Fruit fly (Drosophila melanogaster): ENCODE results near the gene mRpL22.

Gene mRpL22

dm6 chrX:16831848-16832247 is 48.1 kb downstream of the mRpL22 start:
- TF ChIP-seq Hnf4 (GFP tag; optimal IDR thresholded peaks at IDR 0.05): no peak
- TF ChIP-seq Jra (GFP tag; optimal IDR thresholded peaks at IDR 0.05): no peak
- no peak for TF ChIP-seq pan (optimal IDR thresholded peaks at IDR 0.05)
- no peak for TF ChIP-seq rgr (GFP tag; optimal IDR thresholded peaks at IDR 0.05)
- no peak for TF ChIP-seq Dfd (GFP tag; optimal IDR thresholded peaks at IDR 0.05)
- TF ChIP-seq Hr78 (GFP tag; optimal IDR thresholded peaks at IDR 0.05): no peak

DNA sequence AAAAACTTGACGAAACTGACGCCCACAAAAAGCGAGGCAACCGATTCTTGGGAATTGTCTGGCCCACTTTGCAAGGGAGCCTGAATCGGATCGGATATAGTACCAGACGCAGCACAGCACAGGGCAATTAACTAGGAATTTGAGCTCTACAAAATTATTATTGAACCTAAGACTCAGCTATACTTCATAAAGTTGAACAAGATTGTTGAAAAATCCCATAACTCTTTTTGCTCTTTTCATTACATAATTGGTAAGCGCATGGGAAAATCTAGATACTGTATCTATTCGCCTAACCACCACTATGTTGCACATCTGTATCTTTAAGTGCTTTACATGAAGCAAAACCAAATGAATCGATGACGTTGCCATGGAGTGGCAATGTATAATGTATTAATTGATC is 49.4 kb downstream of the mRpL22 start:
- TF ChIP-seq ey (GFP tag; optimal IDR thresholded peaks at IDR 0.05): peak; percentile 27
- TF ChIP-seq rgr (GFP tag; optimal IDR thresholded peaks at IDR 0.05): peak; percentile 34
- no peak for TF ChIP-seq Sp1 (GFP tag; optimal IDR thresholded peaks at IDR 0.05)
- TF ChIP-seq Hr83 (GFP tag; optimal IDR thresholded peaks at IDR 0.05; ENCODE audit: poor library complexity, severe bottlenecking): no peak
- peak; percentile 15 for TF ChIP-seq br (GFP tag; optimal IDR thresholded peaks at IDR 0.05)
- TF ChIP-seq foxo (GFP tag; optimal IDR thresholded peaks at IDR 0.05): peak in 1 of 2 experiments; percentile 38
- TF ChIP-seq fru (GFP tag; optimal IDR thresholded peaks at IDR 0.05): peak; percentile 54
- peak; percentile 61 for TF ChIP-seq sv (GFP tag; optimal IDR thresholded peaks at IDR 0.05)
- peak; percentile 30 for TF ChIP-seq h (GFP tag; optimal IDR thresholded peaks at IDR 0.05)

dm6 chrX:16834259-16834658 is 50.5 kb downstream of the mRpL22 start:
- TF ChIP-seq rgr (GFP tag; optimal IDR thresholded peaks at IDR 0.05): peak; percentile 46
- no peak for TF ChIP-seq Vsx2 (GFP tag; optimal IDR thresholded peaks at IDR 0.05; ENCODE audit: partially characterized antibody)
- TF ChIP-seq HLH106 (tag; optimal IDR thresholded peaks at IDR 0.05): peak; percentile 10
- no peak for TF ChIP-seq pan (optimal IDR thresholded peaks at IDR 0.05)
- no peak for TF ChIP-seq sage (GFP tag; optimal IDR thresholded peaks at IDR 0.05)
- peak; percentile 23 for TF ChIP-seq ey (GFP tag; optimal IDR thresholded peaks at IDR 0.05)
- no peak for TF ChIP-seq dsf (GFP tag; optimal IDR thresholded peaks at IDR 0.05; ENCODE audit: borderline replicate concordance)
- TF ChIP-seq brk (GFP tag; optimal IDR thresholded peaks at IDR 0.05): no peak
- no peak for TF ChIP-seq Abd-B (GFP tag; optimal IDR thresholded peaks at IDR 0.05)
- peak; percentile 22 for TF ChIP-seq h (GFP tag; optimal IDR thresholded peaks at IDR 0.05)
- no peak for TF ChIP-seq usp (GFP tag; optimal IDR thresholded peaks at IDR 0.05)
- TF ChIP-seq tai (GFP tag; optimal IDR thresholded peaks at IDR 0.05): no peak
- no peak for TF ChIP-seq Hr83 (GFP tag; optimal IDR thresholded peaks at IDR 0.05; ENCODE audit: poor library complexity, severe bottlenecking)
- no peak for TF ChIP-seq jim (GFP tag; optimal IDR thresholded peaks at IDR 0.05)
- no peak for TF ChIP-seq Dif (GFP tag; optimal IDR thresholded peaks at IDR 0.05; ENCODE audit: partially characterized antibody)
- peak; percentile 49 for TF ChIP-seq psq (GFP tag; optimal IDR thresholded peaks at IDR 0.05)
- no peak for TF ChIP-seq dl (GFP tag; optimal IDR thresholded peaks at IDR 0.05; ENCODE audit: insufficient read depth in 1 of 2, partially characterized antibody in 2 of 2)
- TF ChIP-seq Hr78 (GFP tag; optimal IDR thresholded peaks at IDR 0.05): no peak
- TF ChIP-seq Jra (GFP tag; optimal IDR thresholded peaks at IDR 0.05): no peak
- no peak for TF ChIP-seq br (GFP tag; optimal IDR thresholded peaks at IDR 0.05)
- TF ChIP-seq CG9705 (GFP tag; optimal IDR thresholded peaks at IDR 0.05): no peak
- no peak for TF ChIP-seq GATAd (GFP tag; optimal IDR thresholded peaks at IDR 0.05)
- no peak for TF ChIP-seq Myc (optimal IDR thresholded peaks at IDR 0.05)
- TF ChIP-seq Mio (GFP tag; optimal IDR thresholded peaks at IDR 0.05): no peak
- TF ChIP-seq sv (GFP tag; optimal IDR thresholded peaks at IDR 0.05): no peak
- peak; percentile 49 for TF ChIP-seq fru (GFP tag; optimal IDR thresholded peaks at IDR 0.05)
- peak; percentile 3 for TF ChIP-seq Sp1 (GFP tag; optimal IDR thresholded peaks at IDR 0.05)
- TF ChIP-seq CG32264 (GFP tag; optimal IDR thresholded peaks at IDR 0.05): no peak
- TF ChIP-seq CrebA (GFP tag; optimal IDR thresholded peaks at IDR 0.05; ENCODE audit: borderline replicate concordance): no peak
- no peak for TF ChIP-seq N (GFP tag; optimal IDR thresholded peaks at IDR 0.05)
- TF ChIP-seq woc (GFP tag; optimal IDR thresholded peaks at IDR 0.05): peak; percentile 12
- no peak for TF ChIP-seq lola (GFP tag; optimal IDR thresholded peaks at IDR 0.05)
- peak in 1 of 2 experiments; percentile 50 for TF ChIP-seq foxo (GFP tag; optimal IDR thresholded peaks at IDR 0.05)
- TF ChIP-seq OdsH (GFP tag; optimal IDR thresholded peaks at IDR 0.05): peak; percentile 52
- no peak for TF ChIP-seq Dfd (GFP tag; optimal IDR thresholded peaks at IDR 0.05)
- TF ChIP-seq dmrt93B (GFP tag; optimal IDR thresholded peaks at IDR 0.05): no peak
- TF ChIP-seq Rel (GFP tag; optimal IDR thresholded peaks at IDR 0.05): no peak
- TF ChIP-seq Rel (tag; optimal IDR thresholded peaks at IDR 0.05): no peak
- TF ChIP-seq Hnf4 (GFP tag; optimal IDR thresholded peaks at IDR 0.05): no peak
